Worm (Caenorhabditis elegans) whole organism, L3 larva: ENCODE data around the gene hars-1.

Experiments used
- ZK546.5 ChIP-seq: sonication (generic microtip); optimal IDR thresholded peaks from 2 replicates; lab custom pipeline; 2017; ENCODE audit warnings: missing biosample characterization, missing genetic modification characterization
- ceh-28 ChIP-seq: fragments of 150-350 bp; optimal IDR thresholded peaks from 2 replicates; lab custom pipeline; 2014; ENCODE audit warnings: missing biosample characterization, missing genetic modification reagents, missing genetic modification characterization
- elt-2 ChIP-seq: sonication (generic microtip); optimal IDR thresholded peaks from 2 replicates; lab custom pipeline; 2016; ENCODE audit warnings: missing genetic modification reagents, mild to moderate bottlenecking, missing genetic modification characterization, missing compliant biosample characterization
- elt-3 ChIP-seq, 3 experiments: fragments of 150-350 bp in 1 of 3; sonication (generic microtip) in 2 of 3; optimal IDR thresholded peaks; 2 replicates in 2 of 3; 4 replicates in 1 of 3; lab custom pipeline; 2014 to 2017; ENCODE audit warnings: missing biosample characterization in 3 of 3, missing genetic modification characterization in 3 of 3
- fkh-10 ChIP-seq: sonication (generic microtip); optimal IDR thresholded peaks from 2 replicates; lab custom pipeline; 2017; ENCODE audit warnings: missing biosample characterization, missing genetic modification reagents, missing genetic modification characterization
- lin-39 ChIP-seq: fragments of 150-350 bp; optimal IDR thresholded peaks from 2 replicates; lab custom pipeline; 2018; ENCODE audit warnings: missing biosample characterization, missing genetic modification reagents, missing genetic modification characterization
- nhr-12 ChIP-seq: fragments of 150-350 bp; optimal IDR thresholded peaks from 2 replicates; lab custom pipeline; 2014; ENCODE audit warnings: missing biosample characterization, missing genetic modification characterization
- nhr-43 ChIP-seq: sonication (generic microtip); optimal IDR thresholded peaks from 2 replicates; lab custom pipeline; 2016; ENCODE audit warnings: mild to moderate bottlenecking, missing genetic modification characterization, missing compliant biosample characterization; ENCODE audit not compliant: poor library complexity, severe bottlenecking
- nhr-67 ChIP-seq: fragments of 150-350 bp; optimal IDR thresholded peaks from 2 replicates; lab custom pipeline; 2014; ENCODE audit warnings: missing biosample characterization, missing genetic modification characterization
- pha-4 ChIP-seq: fragments of 150-350 bp; optimal IDR thresholded peaks from 2 replicates; lab custom pipeline; 2014; ENCODE audit warnings: missing biosample characterization, missing genetic modification reagents, missing genetic modification characterization
- snpc-4 ChIP-seq: fragments of 150-350 bp; optimal IDR thresholded peaks from 2 replicates; lab custom pipeline; 2014; ENCODE audit warnings: missing biosample characterization, missing genetic modification characterization
- tbx-2 ChIP-seq: sonication (generic microtip); optimal IDR thresholded peaks from 2 replicates; lab custom pipeline; 2016; ENCODE audit warnings: mild to moderate bottlenecking, missing genetic modification characterization, missing compliant biosample characterization
- unc-62 ChIP-seq: fragments of 150-350 bp; sonication (generic microtip); optimal IDR thresholded peaks from 4 replicates; lab custom pipeline; 2014; ENCODE audit warnings: missing biosample characterization, missing genetic modification reagents, missing genetic modification characterization
- zag-1 ChIP-seq: fragments of 150-350 bp; optimal IDR thresholded peaks from 2 replicates; lab custom pipeline; 2014; ENCODE audit warnings: missing biosample characterization, missing genetic modification characterization

DNA sequence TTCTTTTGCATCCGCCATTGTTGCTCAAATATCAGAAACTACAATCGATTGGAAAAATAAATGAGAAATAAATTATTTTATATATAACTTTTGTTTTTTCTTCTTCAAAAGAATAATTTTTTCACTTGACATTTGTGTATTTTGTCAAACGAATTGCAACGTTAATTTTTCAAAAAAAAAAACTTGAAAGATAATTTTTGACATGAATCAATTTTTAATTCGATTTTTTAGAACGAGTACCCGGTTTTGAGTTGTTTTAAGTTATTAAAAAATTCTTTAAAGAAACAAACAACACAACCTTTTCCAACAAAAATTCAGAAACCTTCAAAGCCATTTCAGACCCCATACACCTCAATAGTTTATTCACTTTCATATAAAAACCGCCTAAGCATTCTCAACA, 25.5 kb downstream of the hars-1 start, which contains the start of gene F13E9.5:
- TF ChIP-seq ZK546.5 (tag; lab: Kevin White, UChicago), result no peak
- TF ChIP-seq zag-1 (tag; lab: Kevin White, UChicago), result no peak
- no peak for TF ChIP-seq lin-39 (tag; lab: Kevin White, UChicago)
- TF ChIP-seq unc-62 (GFP tag; lab: Kevin White, UChicago), result no peak
- no peak for TF ChIP-seq pha-4 (tag; lab: Kevin White, UChicago)
- no peak for TF ChIP-seq elt-3 (tag; optimal IDR thresholded peaks at IDR 0.05; lab: Kevin White, UChicago)
- no peak for TF ChIP-seq ceh-28 (tag; lab: Kevin White, UChicago)
- TF ChIP-seq fkh-10 (GFP tag; lab: Kevin White, UChicago), result no peak
- no peak for TF ChIP-seq tbx-2 (tag; lab: Kevin White, UChicago)
- no peak for TF ChIP-seq nhr-43
- no peak for TF ChIP-seq nhr-12 (tag; lab: Kevin White, UChicago)
- no peak for TF ChIP-seq snpc-4
- no peak for TF ChIP-seq elt-2 (tag; lab: Kevin White, UChicago)
- TF ChIP-seq nhr-67 (tag; lab: Kevin White, UChicago), result no peak
